Worm (Caenorhabditis elegans) whole organism, L3 larva: ENCODE data around the gene srh-211.

ENCODE experiments used
- pqm-1 ChIP-seq: fragments of 150-350 bp; optimal IDR thresholded peaks from 2 replicates; lab custom pipeline; 2017; ENCODE audit warnings: missing biosample characterization, missing genetic modification characterization, inconsistent platforms
- sea-2 ChIP-seq: fragments of 150-350 bp; sonication (generic microtip); optimal IDR thresholded peaks from 4 replicates; lab custom pipeline; 2014; ENCODE audit warnings: missing biosample characterization, missing genetic modification reagents, missing genetic modification characterization
- ztf-4 ChIP-seq: fragments of 150-350 bp; optimal IDR thresholded peaks from 2 replicates; lab custom pipeline; 2014; ENCODE audit warnings: missing biosample characterization, missing genetic modification characterization

DNA sequence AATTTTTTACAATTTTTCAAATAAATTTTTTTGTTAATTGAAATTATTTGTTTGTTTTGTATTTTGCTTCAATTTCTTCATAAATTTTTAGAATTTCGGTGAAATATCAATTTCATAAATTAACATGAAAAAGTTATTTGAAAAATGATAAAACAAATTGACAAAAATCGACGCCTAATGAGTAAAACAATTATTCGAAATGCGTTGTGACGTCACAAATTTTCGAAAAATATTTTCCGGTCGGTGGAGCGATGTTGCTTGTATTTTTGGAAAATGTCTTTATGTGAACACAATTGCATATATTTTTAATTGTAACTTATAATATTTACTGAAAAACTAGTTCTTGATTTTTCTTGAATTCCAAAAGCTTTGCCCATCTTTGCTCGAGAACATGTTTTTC is 637 bp downstream of the srh-211 start:
- TF ChIP-seq sea-2 (GFP tag; lab: Kevin White, UChicago), result no peak
- no peak for TF ChIP-seq pqm-1 (tag; lab: Kevin White, UChicago)
- no peak for TF ChIP-seq ztf-4 (tag; lab: Kevin White, UChicago)
